Worm (Caenorhabditis elegans) whole organism, L2 larva: ENCODE data around the gene K01G12.3.

ENCODE experiments used
- R02D3.7 ChIP-seq: fragments of 150-350 bp; optimal IDR thresholded peaks from 2 replicates; lab custom pipeline; 2014; ENCODE audit warnings: missing biosample characterization, missing genetic modification characterization
- egl-27 ChIP-seq: sonication (generic microtip); optimal IDR thresholded peaks from 3 replicates; lab custom pipeline; 2017; ENCODE audit warnings: missing biosample characterization, missing genetic modification reagents, missing genetic modification characterization
- gmeb-1 ChIP-seq: fragments of 150-350 bp; optimal IDR thresholded peaks from 2 replicates; lab custom pipeline; 2014; ENCODE audit warnings: missing biosample characterization, missing genetic modification characterization
- nhr-12 ChIP-seq: fragments of 150-350 bp; optimal IDR thresholded peaks from 2 replicates; lab custom pipeline; 2014; ENCODE audit warnings: missing biosample characterization, missing genetic modification characterization
- nhr-23 ChIP-seq: fragments of 150-350 bp; optimal IDR thresholded peaks from 2 replicates; lab custom pipeline; 2014; ENCODE audit warnings: missing biosample characterization, missing genetic modification reagents, missing genetic modification characterization
- nhr-237 ChIP-seq: fragments of 150-350 bp; optimal IDR thresholded peaks from 2 replicates; lab custom pipeline; 2014; ENCODE audit warnings: missing biosample characterization, missing genetic modification characterization

DNA sequence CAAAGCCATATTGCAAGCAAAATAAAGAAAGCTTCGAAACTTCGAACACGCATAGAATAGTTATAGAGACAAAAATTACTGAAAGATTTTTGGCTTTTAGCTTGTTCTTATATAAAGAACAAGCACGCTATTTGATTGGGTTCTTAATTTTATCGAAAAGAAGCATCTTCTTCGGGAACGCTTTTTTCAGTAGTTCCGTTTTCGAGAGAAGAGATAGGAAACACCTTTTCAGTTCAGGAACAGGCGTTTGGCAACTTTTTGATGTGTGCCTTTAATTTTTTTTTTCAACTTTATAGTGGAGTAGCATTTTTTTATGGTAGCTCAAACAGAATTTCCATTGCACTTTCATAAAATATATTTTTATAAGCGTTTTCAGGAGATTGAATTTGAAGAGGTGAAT is 30.5 kb upstream of the K01G12.3 start, which contains the start of gene R05A10.7:
- no peak for TF ChIP-seq gmeb-1 (tag; lab: Kevin White, UChicago)
- no peak for TF ChIP-seq nhr-237 (tag; lab: Kevin White, UChicago)
- no peak for TF ChIP-seq nhr-12 (tag; lab: Kevin White, UChicago)
- no peak for TF ChIP-seq egl-27 (tag; lab: Kevin White, UChicago)
- TF ChIP-seq R02D3.7 (tag; lab: Kevin White, UChicago), result no peak
- TF ChIP-seq nhr-23 (tag; lab: Kevin White, UChicago), result no peak
